Fruit fly (Drosophila melanogaster): ENCODE results near the gene kst.

The kst gene

DNA sequence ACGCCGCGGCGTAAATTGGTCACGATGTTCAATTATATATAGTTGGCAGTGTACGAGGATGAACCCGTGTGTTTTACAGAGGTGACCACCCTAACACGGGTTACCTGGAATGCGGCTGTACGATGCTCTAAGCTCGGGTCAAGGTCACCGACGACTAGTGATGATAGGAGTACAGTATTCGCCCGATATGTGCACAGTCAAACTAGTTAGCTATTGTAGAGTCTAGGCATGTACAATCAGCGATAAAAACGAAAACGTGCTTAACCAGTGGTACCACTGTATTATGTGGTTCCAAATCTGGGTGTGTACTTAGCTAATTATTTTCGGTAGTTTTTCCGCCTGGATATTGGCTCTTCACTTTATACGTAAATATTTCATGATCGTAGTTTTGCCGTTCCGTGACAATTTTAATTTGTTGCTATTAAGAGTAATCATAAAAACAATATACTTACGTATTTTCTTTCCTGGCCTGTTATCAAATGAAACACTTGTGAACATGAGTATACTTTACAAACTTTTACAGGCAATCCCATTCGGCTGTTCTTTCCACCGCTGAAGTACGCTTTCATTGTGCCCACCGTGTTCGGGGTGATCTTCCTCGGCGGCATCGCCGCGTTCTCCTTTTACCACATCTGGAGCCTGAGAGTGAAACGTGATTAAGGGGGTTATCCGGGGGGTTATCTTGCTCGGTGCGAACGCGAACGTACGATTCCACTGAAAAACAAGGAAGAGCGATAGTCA lies 16.5 kb upstream of the kst start (continued):
- TF ChIP-seq CG9797 (GFP tag; optimal IDR thresholded peaks at IDR 0.05) (no peak), Fer3 (tag; optimal IDR thresholded peaks at IDR 0.05) (peak; percentile 17), PHDP (tag; optimal IDR thresholded peaks at IDR 0.05) (peak; percentile 26), kni (GFP tag; optimal IDR thresholded peaks at IDR 0.05) (no peak), Sry-β (GFP tag; optimal IDR thresholded peaks at IDR 0.05) (no peak), CG9817 (tag; optimal IDR thresholded peaks at IDR 0.05) (peak; percentile 4), CG12744 (GFP tag; optimal IDR thresholded peaks at IDR 0.05) (no peak), cwo (GFP tag; optimal IDR thresholded peaks at IDR 0.05) (peak; percentile 58), Elba2 (GFP tag; optimal IDR thresholded peaks at IDR 0.05) (no peak), CG17385 (GFP tag; optimal IDR thresholded peaks at IDR 0.05) (peak; percentile 38), CG7963 (GFP tag; IDR thresholded peaks at IDR 0.05; ENCODE audit: partially characterized antibody) (no peak), CG32767 (GFP tag; IDR thresholded peaks at IDR 0.05) (no peak), pho (GFP tag; optimal IDR thresholded peaks at IDR 0.05) (peak; percentile 2), CG11398 (GFP tag; optimal IDR thresholded peaks at IDR 0.05) (no peak), unpg (GFP tag; optimal IDR thresholded peaks at IDR 0.05) (peak; percentile 23), GATAe (GFP tag; conservative IDR thresholded peaks at IDR 0.05) (no peak), CG31441 (GFP tag; IDR thresholded peaks at IDR 0.05) (no peak), fd64A (GFP tag; optimal IDR thresholded peaks at IDR 0.05) (no peak), Sox102F (GFP tag; optimal IDR thresholded peaks at IDR 0.05) (no peak), Nf-YC (tag; optimal IDR thresholded peaks at IDR 0.05) (no peak), lola (GFP tag; optimal IDR thresholded peaks at IDR 0.05) (no peak), Lim3 (GFP tag; IDR thresholded peaks at IDR 0.05) (no peak), CG14441 (GFP tag; IDR thresholded peaks at IDR 0.05) (peak; percentile 43; the same call in 1 of the 2 replicates), B-H2 (GFP tag; optimal IDR thresholded peaks at IDR 0.05) (no peak), Kr (GFP tag; optimal IDR thresholded peaks at IDR 0.05) (no peak), croc (GFP tag; conservative IDR thresholded peaks at IDR 0.05) (no peak), Trl (optimal IDR thresholded peaks at IDR 0.05) (no peak), Trl (GFP tag; optimal IDR thresholded peaks at IDR 0.05) (peak; percentile 19), repo (GFP tag; optimal IDR thresholded peaks at IDR 0.05) (no peak), danr (GFP tag; IDR thresholded peaks at IDR 0.05) (no peak), ERR (GFP tag; optimal IDR thresholded peaks at IDR 0.05) (peak; percentile 57), sens (GFP tag) (peak; percentile 75), bbx (GFP tag; IDR thresholded peaks at IDR 0.05; ENCODE audit: partially characterized antibody) (no peak), Six4 (GFP tag; optimal IDR thresholded peaks at IDR 0.05) (no peak), mam (GFP tag; optimal IDR thresholded peaks at IDR 0.05) (peak; percentile 41), unc-4 (GFP tag; IDR thresholded peaks at IDR 0.05; ENCODE audit: partially characterized antibody) (no peak), Dad (GFP tag; optimal IDR thresholded peaks at IDR 0.05) (no peak), CG3065 (GFP tag; optimal IDR thresholded peaks at IDR 0.05) (no peak), CG6654 (GFP tag; optimal IDR thresholded peaks at IDR 0.05) (no peak), Hsf (GFP tag; optimal IDR thresholded peaks at IDR 0.05) (peak; percentile 14), sim (GFP tag; IDR thresholded peaks at IDR 0.05) (no peak), Gug (GFP tag; IDR thresholded peaks at IDR 0.05) (peak; percentile 6; the same call in 1 of the 4 replicates), hth (optimal IDR thresholded peaks at IDR 0.05) (no peak), Ravus (GFP tag; IDR thresholded peaks at IDR 0.05) (no peak), CG8281 (tag; optimal IDR thresholded peaks at IDR 0.05) (no peak), Meics (GFP tag; optimal IDR thresholded peaks at IDR 0.05) (peak; percentile 46), Rfx (GFP tag; IDR thresholded peaks at IDR 0.05) (peak; percentile 77), jumu (GFP tag; optimal IDR thresholded peaks at IDR 0.05) (peak; percentile 10), MBD-R2 (GFP tag; IDR thresholded peaks at IDR 0.05) (peak; percentile 12; the same call in 1 of the 2 replicates), CG13894 (tag; optimal IDR thresholded peaks at IDR 0.05) (no peak), CG12155 (GFP tag; optimal IDR thresholded peaks at IDR 0.05) (no peak)
